Fruit fly (Drosophila melanogaster) whole organism, embryonic: ENCODE data around the gene CG33796.

Source experiments
- Aef1 ChIP-seq: fragments of 200-800 bp; sonication (Bioruptor generic); IDR thresholded peaks from 3 replicates; pipeline ENCODE4 v1.3.6; 2022; ENCODE audit warnings: missing biosample characterization, missing genetic modification characterization
- Awh ChIP-seq: fragments of 200-800 bp; sonication (Bioruptor generic); IDR thresholded peaks from 2 replicates; pipeline ENCODE4, ENCODE4 v1.3.6; 2022; ENCODE audit warnings: missing biosample characterization, missing genetic modification characterization
- BEAF-32 ChIP-seq: fragments of 200-800 bp; sonication (Bioruptor generic); optimal IDR thresholded peaks from 3 replicates; lab custom pipeline; 2017; ENCODE audit warnings: missing biosample characterization, missing genetic modification characterization, mild to moderate bottlenecking, moderate library complexity, missing genetic modification reagents
- Blimp-1 ChIP-seq: fragments of 200-800 bp; sonication (Bioruptor generic); optimal IDR thresholded peaks from 3 replicates; lab custom pipeline; 2018; ENCODE audit warnings: missing biosample characterization, missing genetic modification characterization, mild to moderate bottlenecking, moderate library complexity, missing genetic modification reagents
- CG10321 ChIP-seq: fragments of 200-800 bp; sonication (Bioruptor generic); IDR thresholded peaks from 2 replicates; pipeline ENCODE4 v1.3.6; 2022; ENCODE audit warnings: missing biosample characterization, missing genetic modification characterization
- CG10462 ChIP-seq: fragments of 200-800 bp; sonication (Bioruptor generic); optimal IDR thresholded peaks from 2 replicates; lab custom pipeline; 2016; ENCODE audit warnings: missing biosample characterization, missing genetic modification characterization
- CG10654 ChIP-seq: fragments of 200-800 bp; sonication (Bioruptor generic); optimal IDR thresholded peaks from 2 replicates; lab custom pipeline; 2016; ENCODE audit warnings: missing biosample characterization, missing genetic modification characterization
- CG12744 ChIP-seq: fragments of 200-800 bp; sonication (Bioruptor generic); optimal IDR thresholded peaks from 2 replicates; lab custom pipeline; 2016; ENCODE audit warnings: missing biosample characterization, missing genetic modification characterization
- CG12942 ChIP-seq: fragments of 200-800 bp; sonication (Bioruptor generic); optimal IDR thresholded peaks from 3 replicates; lab custom pipeline; 2016; ENCODE audit warnings: missing biosample characterization, missing genetic modification characterization
- CG13287 ChIP-seq: fragments of 200-800 bp; sonication (Bioruptor generic); IDR thresholded peaks from 2 replicates; pipeline ENCODE4 v1.3.6; 2022; ENCODE audit warnings: missing biosample characterization, missing genetic modification characterization; ENCODE audit not compliant: partially characterized antibody
- CG17361 ChIP-seq: fragments of 200-800 bp; sonication (Bioruptor generic); IDR thresholded peaks from 3 replicates; pipeline ENCODE4 v1.3.6; 2022; ENCODE audit warnings: missing biosample characterization, missing genetic modification characterization
- CG17568 ChIP-seq: fragments of 200-800 bp; sonication (Bioruptor generic); optimal IDR thresholded peaks from 2 replicates; lab custom pipeline; 2018; ENCODE audit warnings: missing biosample characterization, mild to moderate bottlenecking, missing genetic modification characterization, moderate library complexity
- CG17802 ChIP-seq: fragments of 200-800 bp; sonication (Bioruptor generic); optimal IDR thresholded peaks from 2 replicates; lab custom pipeline; 2018; ENCODE audit warnings: missing biosample characterization, mild to moderate bottlenecking, missing genetic modification characterization, moderate library complexity
- CG1792 ChIP-seq: fragments of 200-800 bp; sonication (Bioruptor generic); optimal IDR thresholded peaks from 2 replicates; lab custom pipeline; 2016; ENCODE audit warnings: missing biosample characterization, missing genetic modification characterization
- CG31365 ChIP-seq: fragments of 200-800 bp; sonication (Bioruptor generic); optimal IDR thresholded peaks from 2 replicates; lab custom pipeline; 2018; ENCODE audit warnings: missing biosample characterization, mild to moderate bottlenecking, missing genetic modification characterization
- CG3163 ChIP-seq: fragments of 200-800 bp; sonication (Bioruptor generic); optimal IDR thresholded peaks from 3 replicates; lab custom pipeline; 2016; ENCODE audit warnings: missing biosample characterization, missing genetic modification characterization
- CG3281 ChIP-seq: fragments of 200-800 bp; sonication (Bioruptor generic); optimal IDR thresholded peaks from 3 replicates; lab custom pipeline; 2017; ENCODE audit warnings: missing biosample characterization, mild to moderate bottlenecking, missing genetic modification characterization
- CG34224 ChIP-seq: fragments of 200-800 bp; sonication (Bioruptor generic); IDR thresholded peaks from 3 replicates; pipeline ENCODE4 v1.3.6; 2022; ENCODE audit warnings: missing biosample characterization, missing genetic modification characterization; ENCODE audit not compliant: partially characterized antibody
- CG4424 ChIP-seq: fragments of 200-800 bp; sonication (Bioruptor generic); optimal IDR thresholded peaks from 3 replicates; lab custom pipeline; 2016; ENCODE audit warnings: missing biosample characterization, missing genetic modification characterization
- CG6175 ChIP-seq: fragments of 200-800 bp; sonication (Bioruptor generic); IDR thresholded peaks from 3 replicates; pipeline ENCODE4 v1.3.6; 2022; ENCODE audit warnings: missing biosample characterization, missing genetic modification characterization
- CG6791 ChIP-seq: fragments of 200-800 bp; sonication (Bioruptor generic); IDR thresholded peaks from 3 replicates; pipeline ENCODE4 v1.3.6; 2022; ENCODE audit warnings: missing biosample characterization, missing genetic modification characterization; ENCODE audit not compliant: partially characterized antibody
- CG7928 ChIP-seq: fragments of 200-800 bp; sonication (Bioruptor generic); optimal IDR thresholded peaks from 2 replicates; lab custom pipeline; 2017; ENCODE audit warnings: missing biosample characterization, mild to moderate bottlenecking, missing genetic modification characterization
- CG8944 ChIP-seq: fragments of 200-800 bp; sonication (Bioruptor generic); optimal IDR thresholded peaks from 3 replicates; lab custom pipeline; 2016; ENCODE audit warnings: missing biosample characterization, missing genetic modification characterization
- CTCF ChIP-seq: fragments of 200-800 bp; sonication (Bioruptor generic); optimal IDR thresholded peaks from 2 replicates; lab custom pipeline; 2017; ENCODE audit warnings: missing biosample characterization, mild to moderate bottlenecking, missing genetic modification characterization, moderate library complexity
- D19B ChIP-seq: fragments of 200-800 bp; sonication (Bioruptor generic); optimal IDR thresholded peaks from 2 replicates; lab custom pipeline; 2017; ENCODE audit warnings: missing biosample characterization, mild to moderate bottlenecking, missing genetic modification characterization
- Fer2 ChIP-seq: fragments of 200-800 bp; sonication (Bioruptor generic); optimal IDR thresholded peaks from 2 replicates; lab custom pipeline; 2018; ENCODE audit warnings: missing biosample characterization, mild to moderate bottlenecking, missing genetic modification characterization, moderate library complexity
- Hr3 ChIP-seq: fragments of 200-800 bp; sonication (Bioruptor generic); optimal IDR thresholded peaks from 3 replicates; lab custom pipeline; 2016; ENCODE audit warnings: missing biosample characterization, missing genetic modification characterization
- MBD-R2 ChIP-seq: fragments of 200-800 bp; sonication (Bioruptor generic); IDR thresholded peaks from 2 replicates; pipeline ENCODE4 v1.3.6; 2022; ENCODE audit warnings: missing biosample characterization, missing genetic modification characterization
- Med ChIP-seq: fragments of 200-800 bp; sonication (Bioruptor generic); peaks from one replicate; lab custom pipeline; 2016; ENCODE audit warnings: missing biosample characterization, missing genetic modification characterization, mild to moderate bottlenecking, inconsistent platforms, moderate library complexity
- Meics ChIP-seq: fragments of 200-800 bp; sonication (Bioruptor generic); optimal IDR thresholded peaks from 2 replicates; lab custom pipeline; 2017; ENCODE audit warnings: missing biosample characterization, mild to moderate bottlenecking, missing genetic modification characterization
- Mrtf ChIP-seq: fragments of 200-800 bp; sonication (Bioruptor generic); IDR thresholded peaks from 3 replicates; pipeline ENCODE4 v1.3.6; 2022; ENCODE audit warnings: missing biosample characterization, missing genetic modification characterization
- NK7.1 ChIP-seq: fragments of 200-800 bp; sonication (Bioruptor generic); optimal IDR thresholded peaks from 3 replicates; lab custom pipeline; 2016; ENCODE audit warnings: missing biosample characterization, missing genetic modification characterization
- Six4 ChIP-seq: fragments of 200-800 bp; sonication (Bioruptor generic); optimal IDR thresholded peaks from 2 replicates; lab custom pipeline; 2016; ENCODE audit warnings: missing biosample characterization, missing genetic modification characterization
- Ssrp ChIP-seq: fragments of 200-800 bp; sonication (Bioruptor generic); optimal IDR thresholded peaks from 2 replicates; lab custom pipeline; 2018; ENCODE audit warnings: missing biosample characterization, mild to moderate bottlenecking, missing genetic modification characterization, moderate library complexity
- ab ChIP-seq: fragments of 200-800 bp; sonication (Bioruptor generic); optimal IDR thresholded peaks from 2 replicates; lab custom pipeline; 2016; ENCODE audit warnings: missing biosample characterization, missing genetic modification characterization
- abd-A ChIP-seq: fragments of 200-800 bp; sonication (Bioruptor generic); optimal IDR thresholded peaks from 3 replicates; lab custom pipeline; 2019; ENCODE audit warnings: missing biosample characterization, mild to moderate bottlenecking, missing genetic modification characterization, moderate library complexity
- ase ChIP-seq: fragments of 200-800 bp; sonication (Bioruptor generic); IDR thresholded peaks from 3 replicates; pipeline ENCODE4 v1.3.6; 2022; ENCODE audit warnings: missing biosample characterization, missing genetic modification characterization
- ash1 ChIP-seq: fragments of 200-800 bp; sonication (Bioruptor generic); optimal IDR thresholded peaks from 2 replicates; lab custom pipeline; 2018; ENCODE audit warnings: missing biosample characterization, mild to moderate bottlenecking, missing genetic modification characterization
- esg ChIP-seq: fragments of 200-800 bp; sonication (Bioruptor generic); conservative IDR thresholded peaks from 2 replicates; pipeline ENCODE4 v1.3.6; 2022; ENCODE audit warnings: missing biosample characterization, missing genetic modification characterization
- fd96Cb ChIP-seq: fragments of 200-800 bp; sonication (Bioruptor generic); optimal IDR thresholded peaks from 2 replicates; lab custom pipeline; 2018; ENCODE audit warnings: missing biosample characterization, mild to moderate bottlenecking, missing genetic modification characterization, moderate library complexity
- ken ChIP-seq: fragments of 200-800 bp; sonication (Bioruptor generic); IDR thresholded peaks from 3 replicates; pipeline ENCODE4 v1.3.6; 2022; ENCODE audit warnings: missing biosample characterization, missing genetic modification characterization
- lab ChIP-seq: fragments of 200-800 bp; sonication (Bioruptor generic); optimal IDR thresholded peaks from 3 replicates; lab custom pipeline; 2017; ENCODE audit warnings: missing biosample characterization, missing genetic modification characterization, mild to moderate bottlenecking, moderate library complexity, missing genetic modification reagents
- mld ChIP-seq: fragments of 200-800 bp; sonication (Bioruptor generic); IDR thresholded peaks from 3 replicates; pipeline ENCODE4 v1.3.6; 2022; ENCODE audit warnings: missing biosample characterization, missing genetic modification characterization; ENCODE audit not compliant: partially characterized antibody
- nau ChIP-seq: fragments of 200-800 bp; sonication (Bioruptor generic); optimal IDR thresholded peaks from 3 replicates; lab custom pipeline; 2017; ENCODE audit warnings: missing biosample characterization, mild to moderate bottlenecking, missing genetic modification characterization, missing genetic modification reagents
- nerfin-2 ChIP-seq: fragments of 200-800 bp; sonication (Bioruptor generic); IDR thresholded peaks from 2 replicates; pipeline ENCODE4 v1.3.6; 2022; ENCODE audit warnings: missing biosample characterization, missing genetic modification characterization; ENCODE audit not compliant: partially characterized antibody
- p53 ChIP-seq: fragments of 200-800 bp; sonication (Bioruptor generic); optimal IDR thresholded peaks from 2 replicates; lab custom pipeline; 2016; ENCODE audit warnings: missing biosample characterization, missing genetic modification characterization
- pum ChIP-seq: fragments of 200-800 bp; sonication (Bioruptor generic); optimal IDR thresholded peaks from 2 replicates; lab custom pipeline; 2016; ENCODE audit warnings: missing biosample characterization, missing genetic modification characterization
- sob ChIP-seq: fragments of 200-800 bp; sonication (Bioruptor generic); IDR thresholded peaks from 2 replicates; pipeline ENCODE4 v1.3.6; 2022; ENCODE audit warnings: missing biosample characterization, missing genetic modification characterization
- stwl ChIP-seq: fragments of 200-800 bp; sonication (Bioruptor generic); optimal IDR thresholded peaks from 3 replicates; lab custom pipeline; 2018; ENCODE audit warnings: missing biosample characterization, mild to moderate bottlenecking, missing genetic modification characterization, moderate library complexity
- zen2 ChIP-seq: fragments of 200-800 bp; sonication (Bioruptor generic); IDR thresholded peaks from 3 replicates; pipeline ENCODE4 v1.3.6; 2022; ENCODE audit warnings: missing biosample characterization, missing genetic modification characterization; ENCODE audit not compliant: partially characterized antibody

CG33796 gene

dm6 chr3L:16149418-16150160 is 20.3 kb downstream of the CG33796 start (continued):
- no peak for TF ChIP-seq nerfin-2 (GFP tag; lab: Robert Waterston, UW)
- TF ChIP-seq stwl = no peak
- TF ChIP-seq nau (GFP tag; lab: Kevin White, UChicago) = no peak
- peak; percentile 32 for TF ChIP-seq CG8944 (GFP tag; lab: Kevin White, UChicago)
- no peak for TF ChIP-seq Awh (GFP tag; lab: Robert Waterston, UW)
- TF ChIP-seq p53 (GFP tag; lab: Kevin White, UChicago) = no peak
- no peak for TF ChIP-seq Blimp-1 (GFP tag; lab: Kevin White, UChicago)
- no peak for TF ChIP-seq BEAF-32 (GFP tag; lab: Kevin White, UChicago)
- TF ChIP-seq CG10654 = no peak
- no peak for TF ChIP-seq CG7928 (GFP tag; lab: Kevin White, UChicago)
- TF ChIP-seq sob = no peak
- TF ChIP-seq fd96Cb (tag; lab: Kevin White, UChicago) = peak; percentile 10
- no peak for TF ChIP-seq Hr3
- TF ChIP-seq zen2 (GFP tag; lab: Robert Waterston, UW) = no peak
- TF ChIP-seq Aef1 = no peak
- TF ChIP-seq Med (GFP tag; lab: Kevin White, UChicago) = peak; percentile 94
- no peak for TF ChIP-seq CG10321 (GFP tag; lab: Robert Waterston, UW)
- TF ChIP-seq CG17568 = no peak
- TF ChIP-seq ase (GFP tag; lab: Robert Waterston, UW) = no peak
- no peak for TF ChIP-seq CG3163
- TF ChIP-seq CG13287 = no peak
- TF ChIP-seq abd-A (tag; lab: Kevin White, UChicago) = no peak
- TF ChIP-seq CG12744 (GFP tag; lab: Kevin White, UChicago) = no peak
- no peak for TF ChIP-seq ab (GFP tag; lab: Kevin White, UChicago)
- peak; percentile 98 for TF ChIP-seq D19B (GFP tag; lab: Kevin White, UChicago)
- no peak for TF ChIP-seq CG4424 (GFP tag; lab: Kevin White, UChicago)
- no peak for TF ChIP-seq CG17361
- no peak for TF ChIP-seq Fer2 (tag; lab: Kevin White, UChicago)
- TF ChIP-seq CG1792 (GFP tag; lab: Kevin White, UChicago) = no peak
- no peak for TF ChIP-seq ash1
- TF ChIP-seq esg (GFP tag; lab: Robert Waterston, UW) = no peak
- no peak for TF ChIP-seq CG12942
- no peak for TF ChIP-seq Six4 (GFP tag; lab: Kevin White, UChicago)
- TF ChIP-seq CG17802 (tag; lab: Kevin White, UChicago) = no peak
- no peak for TF ChIP-seq CG6175 (GFP tag; lab: Robert Waterston, UW)
- TF ChIP-seq mld (GFP tag; lab: Robert Waterston, UW) = no peak
- no peak for TF ChIP-seq CTCF (GFP tag; lab: Kevin White, UChicago)
- 0 out of 2 replicates have a peak, but pooled peaks have one; percentile 8 for TF ChIP-seq MBD-R2 (GFP tag; lab: Robert Waterston, UW)
- TF ChIP-seq Ssrp (tag; lab: Kevin White, UChicago) = no peak
- no peak for TF ChIP-seq ken (GFP tag; lab: Robert Waterston, UW)
- TF ChIP-seq CG31365 (tag; lab: Kevin White, UChicago) = no peak
- TF ChIP-seq lab (GFP tag; lab: Kevin White, UChicago) = peak; percentile 63
- TF ChIP-seq Mrtf (GFP tag; lab: Robert Waterston, UW) = no peak
- TF ChIP-seq CG34224 (GFP tag; lab: Robert Waterston, UW) = no peak
- no peak for TF ChIP-seq CG6791 (GFP tag; lab: Robert Waterston, UW)
- peak; percentile 8 for TF ChIP-seq CG3281 (GFP tag; lab: Kevin White, UChicago)
- no peak for TF ChIP-seq CG10462 (GFP tag; lab: Kevin White, UChicago)
- TF ChIP-seq NK7.1 (GFP tag; lab: Kevin White, UChicago) = no peak
- TF ChIP-seq Meics (GFP tag; lab: Kevin White, UChicago) = peak; percentile 28
- no peak for TF ChIP-seq pum (GFP tag; lab: Kevin White, UChicago)
